Fruit fly (Drosophila melanogaster) S2 (cell line): ENCODE data around the gene CG6686.

Source experiments
- CG8478 ChIP-seq: fragments of >200 bp; optimal IDR thresholded peaks from 2 replicates; lab custom pipeline; 2018
- CTCF ChIP-seq, 2 experiments: fragments of >200 bp; optimal IDR thresholded peaks; 2 replicates each; lab custom pipeline; 2018

CG6686 gene

DNA sequence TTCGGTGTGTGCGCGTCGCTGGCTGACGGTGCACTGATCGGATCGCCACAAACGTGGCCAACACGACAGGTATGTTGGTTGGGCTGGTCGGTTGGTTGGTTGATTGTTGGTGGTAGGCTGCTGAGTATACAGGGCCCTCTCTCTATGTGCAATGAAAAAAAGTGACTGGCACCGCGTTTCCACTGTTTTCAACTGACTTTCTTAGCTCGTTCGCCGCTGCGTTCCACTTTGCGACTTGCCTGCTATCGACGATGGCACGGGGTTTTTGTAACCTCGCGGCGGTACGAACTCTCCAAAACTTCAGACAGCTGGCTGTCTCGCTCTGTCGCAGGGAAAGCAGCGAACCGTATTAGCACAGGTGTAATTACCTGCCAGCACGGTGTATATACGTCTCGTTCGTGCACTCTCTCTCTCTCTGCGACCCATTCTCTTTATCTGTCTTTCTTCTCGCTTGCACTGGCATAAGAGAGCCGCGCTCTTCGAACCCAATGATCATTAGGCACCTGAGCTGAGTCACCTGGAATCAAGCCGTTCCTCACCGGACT, 16.9 kb downstream of the CG6686 start:
- TF ChIP-seq CTCF (optimal IDR thresholded peaks at IDR 0.05; lab: Kevin White, UChicago) (no peak), CG8478 (lab: Kevin White, UChicago) (no peak)

dm6 chr2L:11970343-11970742, 17.5 kb downstream of the CG6686 start:
- TF ChIP-seq CTCF (optimal IDR thresholded peaks at IDR 0.05; lab: Kevin White, UChicago): no peak
- TF ChIP-seq CG8478 (lab: Kevin White, UChicago): no peak

dm6 chr2L:11969424-11969823, 18.4 kb downstream of the CG6686 start:
- TF ChIP-seq CG8478 (lab: Kevin White, UChicago) (no peak), CTCF (optimal IDR thresholded peaks at IDR 0.05; lab: Kevin White, UChicago) (no peak)

- no peak for TF ChIP-seq CTCF (optimal IDR thresholded peaks at IDR 0.05; lab: Kevin White, UChicago)
- no peak for TF ChIP-seq CG8478 (lab: Kevin White, UChicago)
Observed at dm6 chr2L:11968581-11969272, 19.1 kb downstream of the CG6686 start.

- TF ChIP-seq CG8478 (lab: Kevin White, UChicago) (no peak), CTCF (optimal IDR thresholded peaks at IDR 0.05; lab: Kevin White, UChicago) (no peak)
Observed at dm6 chr2L:11965610-11966594, 21.9 kb downstream of the CG6686 start.

- TF ChIP-seq CTCF (optimal IDR thresholded peaks at IDR 0.05; lab: Kevin White, UChicago) (no peak), CG8478 (lab: Kevin White, UChicago) (no peak)
Observed at dm6 chr2L:11963422-11964322, 24.2 kb downstream of the CG6686 start.

DNA sequence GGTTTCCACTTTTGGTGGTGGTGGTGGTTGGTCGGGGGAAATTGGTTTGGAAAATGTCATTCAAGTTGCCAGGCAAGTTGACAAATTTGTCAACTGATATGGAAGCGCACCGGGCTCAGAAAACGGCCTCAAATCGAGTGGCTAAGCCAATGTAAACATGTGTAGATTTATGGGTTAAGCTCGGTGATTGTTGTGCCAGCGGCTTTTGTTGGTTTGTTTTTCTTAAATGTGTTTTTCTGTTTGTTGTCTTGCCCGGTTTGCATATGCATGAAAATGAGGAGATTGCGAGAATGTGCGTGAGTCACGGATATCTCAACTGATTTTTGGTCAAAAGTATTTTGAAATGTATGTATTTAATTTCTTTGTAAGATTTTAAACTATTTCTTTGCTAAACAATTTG, 26.9 kb downstream of the CG6686 start:
- no peak for TF ChIP-seq CTCF (optimal IDR thresholded peaks at IDR 0.05; lab: Kevin White, UChicago)
- TF ChIP-seq CG8478 (lab: Kevin White, UChicago): no peak

- no peak for TF ChIP-seq CG8478 (lab: Kevin White, UChicago)
- TF ChIP-seq CTCF (optimal IDR thresholded peaks at IDR 0.05; lab: Kevin White, UChicago): no peak
Observed at dm6 chr2L:11958729-11959128, 29.1 kb downstream of the CG6686 start.

dm6 chr2L:11955839-11956238, 32.0 kb downstream of the CG6686 start:
- TF ChIP-seq CTCF (optimal IDR thresholded peaks at IDR 0.05; lab: Kevin White, UChicago): no peak
- TF ChIP-seq CG8478 (lab: Kevin White, UChicago): no peak

DNA sequence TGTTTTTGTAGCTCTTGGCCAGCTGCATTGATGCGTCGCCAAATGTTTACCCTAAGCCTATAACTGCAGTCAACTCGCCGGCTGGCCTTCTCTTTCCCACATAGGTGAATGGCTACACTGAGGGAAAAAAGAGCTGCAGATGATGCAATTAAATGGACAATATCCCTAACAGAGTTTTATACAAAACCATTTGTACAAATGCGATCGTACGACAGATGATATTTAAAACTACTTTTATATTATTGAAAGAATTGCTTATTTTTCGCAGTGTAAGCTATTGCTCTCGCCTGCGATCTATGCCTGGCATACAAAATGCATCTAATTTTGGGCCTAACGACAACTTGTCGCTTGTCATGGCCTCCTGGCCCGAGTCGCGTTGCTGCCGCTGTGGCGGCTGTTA, 37.9 kb downstream of the CG6686 start:
- TF ChIP-seq CG8478 (lab: Kevin White, UChicago): no peak

dm6 chr2L:11948479-11948878, 39.4 kb downstream of the CG6686 start:
- TF ChIP-seq CTCF (optimal IDR thresholded peaks at IDR 0.05; lab: Kevin White, UChicago) (peak; percentile 25 to 57), CG8478 (lab: Kevin White, UChicago) (no peak)

DNA sequence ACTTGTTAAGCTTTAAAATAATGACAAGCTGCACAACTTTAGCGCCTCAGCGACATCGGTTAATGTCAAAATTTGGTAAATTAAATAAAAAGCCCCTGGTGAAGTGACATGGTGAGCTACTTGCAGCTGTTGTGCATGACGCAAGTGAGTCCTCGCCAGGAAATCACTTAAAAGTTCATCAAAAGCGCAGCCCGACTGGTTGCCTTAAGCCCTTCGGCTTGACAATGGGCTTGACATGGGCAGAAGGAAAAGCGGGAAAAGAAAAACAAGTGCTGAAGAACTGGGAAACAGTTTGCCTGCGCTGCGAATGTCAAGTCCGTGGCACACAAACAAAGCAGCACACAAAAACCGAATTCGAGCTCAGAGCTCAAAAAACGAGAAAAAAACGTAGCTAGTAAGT, 40.2 kb downstream of the CG6686 start, which contains the start of gene CG16964:
Gene CG16964, plus strand, starts transcription at position 301 of the 400 bp plus-strand sequence.
- TF ChIP-seq CTCF (optimal IDR thresholded peaks at IDR 0.05; lab: Kevin White, UChicago) (no peak), CG8478 (lab: Kevin White, UChicago) (no peak)

dm6 chr2L:11943829-11944228, 44.0 kb downstream of the CG6686 start, which contains the start of gene Crys:
TSS of gene Crys (plus strand) at chr2L:11944129.
- TF ChIP-seq CG8478 (lab: Kevin White, UChicago) (no peak), CTCF (optimal IDR thresholded peaks at IDR 0.05; lab: Kevin White, UChicago) (no peak)

DNA sequence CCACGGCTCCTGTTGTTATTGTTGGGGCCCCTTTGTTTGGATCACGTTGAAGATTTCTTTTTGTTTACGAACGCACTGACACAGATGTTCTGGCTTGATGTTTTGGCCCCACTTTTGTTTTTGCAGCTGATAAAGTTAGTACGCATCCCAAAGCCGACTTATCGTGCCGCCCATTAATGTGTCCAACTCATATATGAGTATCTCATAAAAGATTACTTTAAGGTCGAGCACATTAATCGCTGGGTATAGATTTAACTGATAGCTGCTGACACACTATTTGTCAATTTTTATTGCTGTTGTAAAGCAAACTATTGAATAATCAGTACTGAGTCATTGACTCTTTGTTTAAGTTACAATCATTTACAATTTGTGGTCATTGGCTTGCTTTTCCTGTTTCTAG, 45.0 kb downstream of the CG6686 start:
- TF ChIP-seq CTCF (optimal IDR thresholded peaks at IDR 0.05; lab: Kevin White, UChicago): no peak
- no peak for TF ChIP-seq CG8478 (lab: Kevin White, UChicago)
